Worm (Caenorhabditis elegans): ENCODE measurements around the gene C14A11.2.

DNA sequence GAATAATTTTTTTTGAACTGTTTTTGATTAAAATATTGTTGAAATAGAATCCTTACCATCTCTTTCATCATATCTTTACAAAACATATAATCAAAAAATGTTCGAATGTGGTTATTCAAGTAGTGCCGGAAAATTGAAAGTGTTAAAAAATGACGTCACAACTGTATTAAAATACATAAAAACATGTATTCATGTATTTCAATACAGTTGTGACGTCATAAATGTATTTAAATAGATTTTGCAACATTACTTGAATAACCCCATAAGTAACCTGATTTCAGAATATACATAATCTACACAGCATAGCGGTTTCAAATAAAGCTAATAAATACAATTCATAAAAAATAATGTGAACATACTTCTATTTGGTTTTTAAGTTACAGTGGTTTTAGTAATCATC is 26.0 kb upstream of the C14A11.2 start:
- no peak for TF ChIP-seq nhr-12 (tag; optimal IDR thresholded peaks at IDR 0.05)
- no peak for TF ChIP-seq lsy-2 (tag; optimal IDR thresholded peaks at IDR 0.05)
- TF ChIP-seq mep-1 (tag; optimal IDR thresholded peaks at IDR 0.05): no peak
- no peak for TF ChIP-seq ztf-11 (tag; optimal IDR thresholded peaks at IDR 0.05)
- TF ChIP-seq sem-2 (GFP tag; optimal IDR thresholded peaks at IDR 0.05): no peak

Measured in whole organism, mixed stage, embryonic.